Worm (Caenorhabditis elegans) whole organism, L3 larva: ENCODE data around the gene ztf-18.

Source experiments
- R02D3.7 ChIP-seq: fragments of 150-350 bp; optimal IDR thresholded peaks from 2 replicates; lab custom pipeline; 2014; ENCODE audit warnings: missing biosample characterization, missing genetic modification characterization
- ZK546.5 ChIP-seq: sonication (generic microtip); optimal IDR thresholded peaks from 2 replicates; lab custom pipeline; 2017; ENCODE audit warnings: missing biosample characterization, missing genetic modification characterization
- elt-1 ChIP-seq: fragments of 150-350 bp; optimal IDR thresholded peaks from 2 replicates; lab custom pipeline; 2014; ENCODE audit warnings: missing biosample characterization, missing genetic modification characterization
- elt-3 ChIP-seq, 3 experiments: fragments of 150-350 bp in 1 of 3; sonication (generic microtip) in 2 of 3; optimal IDR thresholded peaks; 2 replicates in 2 of 3; 4 replicates in 1 of 3; lab custom pipeline; 2014 to 2017; ENCODE audit warnings: missing biosample characterization in 3 of 3, missing genetic modification characterization in 3 of 3
- nfya-1 ChIP-seq: sonication (generic microtip); optimal IDR thresholded peaks from 2 replicates; lab custom pipeline; 2017; ENCODE audit warnings: missing genetic modification characterization, mild to moderate bottlenecking, missing compliant biosample characterization, antibody characterized with exemption, moderate library complexity; ENCODE audit not compliant: insufficient read depth
- nhr-11 ChIP-seq: fragments of 150-350 bp; optimal IDR thresholded peaks from 2 replicates; lab custom pipeline; 2014; ENCODE audit warnings: missing biosample characterization, missing genetic modification characterization
- pha-4 ChIP-seq: fragments of 150-350 bp; optimal IDR thresholded peaks from 2 replicates; lab custom pipeline; 2014; ENCODE audit warnings: missing biosample characterization, missing genetic modification reagents, missing genetic modification characterization

DNA sequence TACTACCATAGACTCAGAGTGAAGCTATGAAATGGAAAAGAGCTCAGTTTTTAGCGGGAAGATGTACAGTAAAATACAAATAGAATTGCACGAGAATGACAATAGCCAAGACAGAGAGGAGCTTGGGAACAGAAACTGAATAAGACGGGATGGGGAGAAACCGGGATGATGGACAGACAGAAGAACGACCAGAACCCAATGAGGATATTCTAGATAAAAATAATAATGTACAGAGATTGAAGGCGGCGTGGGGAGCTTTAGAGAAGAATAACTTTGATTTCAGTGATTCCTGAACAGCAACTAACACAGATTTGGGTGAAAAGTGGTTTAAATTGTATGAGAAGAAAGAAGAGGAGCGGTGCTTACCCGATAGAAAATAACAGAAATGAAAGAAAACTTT, 14.1 kb downstream of the ztf-18 start:
- TF ChIP-seq pha-4 (tag; lab: Kevin White, UChicago) (no peak), nhr-11 (tag; lab: Kevin White, UChicago) (no peak), R02D3.7 (tag; lab: Kevin White, UChicago) (no peak), ZK546.5 (tag; lab: Kevin White, UChicago) (no peak), elt-3 (tag; optimal IDR thresholded peaks at IDR 0.05; lab: Kevin White, UChicago) (no peak), elt-1 (no peak), nfya-1 (tag; lab: Kevin White, UChicago) (no peak)
